Fruit fly (Drosophila melanogaster) whole organism, prepupa: Measurements from ENCODE around the gene Ssl2.

Source experiments
- CG10669 ChIP-seq: fragments of 200-800 bp; sonication (Bioruptor generic); optimal IDR thresholded peaks from 3 replicates; lab custom pipeline; 2018; ENCODE audit warnings: missing biosample characterization, mild to moderate bottlenecking, missing genetic modification characterization, moderate library complexity
- Hr4 ChIP-seq: fragments of 200-800 bp; sonication (Bioruptor generic); optimal IDR thresholded peaks from 3 replicates; lab custom pipeline; 2016; ENCODE audit warnings: missing biosample characterization, missing genetic modification characterization
- salr ChIP-seq, 2 experiments: fragments of 200-800 bp; sonication (Bioruptor generic); optimal IDR thresholded peaks; 3 replicates each; lab custom pipeline; 2016 to 2018; ENCODE audit warnings: missing biosample characterization in 2 of 2, missing genetic modification characterization in 2 of 2, mild to moderate bottlenecking in 1 of 2

The Ssl2 gene

DNA sequence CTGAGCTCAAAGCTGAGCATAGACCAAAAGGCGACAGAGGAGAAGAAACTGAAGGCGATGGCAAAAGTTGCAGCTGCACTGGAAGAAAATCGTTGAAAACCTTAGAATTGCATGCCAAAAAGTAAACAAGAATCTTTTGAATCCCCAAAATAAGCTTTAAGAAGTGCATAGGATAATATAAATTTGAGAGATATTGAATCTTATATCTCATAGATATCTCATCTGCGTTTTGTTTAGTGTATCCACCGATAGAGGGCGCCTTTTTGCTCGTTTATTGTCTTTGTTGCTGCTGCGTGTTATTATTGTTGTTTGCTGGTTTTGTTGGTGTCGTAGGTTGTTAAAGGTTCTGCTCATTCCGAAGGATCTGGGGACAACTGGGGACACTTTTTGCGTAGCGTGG, 46.6 kb downstream of the Ssl2 start (continued):
- TF ChIP-seq salr (GFP tag; optimal IDR thresholded peaks at IDR 0.05; lab: Kevin White, UChicago), result no peak
- no peak for TF ChIP-seq Hr4 (GFP tag; lab: Kevin White, UChicago)
- TF ChIP-seq CG10669, result no peak
